Fruit fly (Drosophila melanogaster): ENCODE results near the gene CG17721.

DNA sequence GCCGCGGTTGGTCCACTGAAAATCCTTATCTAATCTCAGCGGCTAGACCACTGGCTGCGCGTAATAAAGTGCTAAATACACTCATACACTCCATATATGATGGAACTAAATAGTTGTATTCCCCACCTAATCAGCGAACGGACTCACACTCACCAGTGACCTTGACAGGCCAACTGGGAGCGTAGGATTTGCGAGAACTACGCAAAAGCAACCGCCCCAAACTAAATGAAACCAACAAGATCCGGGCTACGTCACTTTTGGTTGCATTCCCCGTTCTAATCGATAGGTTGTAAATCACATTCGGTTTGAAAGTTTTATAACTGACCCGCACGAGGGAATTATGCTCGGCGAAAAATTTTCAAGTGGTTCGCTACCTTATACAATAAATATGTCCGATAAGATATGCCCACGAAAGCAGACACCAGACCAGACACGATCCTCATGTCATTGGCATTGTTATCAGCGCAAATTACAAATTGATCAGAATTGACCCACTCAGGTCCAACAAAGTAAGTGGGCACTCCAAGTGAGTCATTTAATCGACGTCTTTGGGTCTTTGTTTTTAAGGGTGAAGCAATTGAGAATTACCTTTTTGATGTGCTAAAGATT, 35.6 kb upstream of the CG17721 start:
- TF ChIP-seq NfI (GFP tag; optimal IDR thresholded peaks at IDR 0.05) (no peak), Max (GFP tag; optimal IDR thresholded peaks at IDR 0.05) (no peak), pan (optimal IDR thresholded peaks at IDR 0.05) (no peak), pan (GFP tag; optimal IDR thresholded peaks at IDR 0.05 in 1 of 2, IDR thresholded peaks at IDR 0.05 in 1 of 2) (no peak), CG17359 (tag; optimal IDR thresholded peaks at IDR 0.05) (no peak), CG17612 (GFP tag; IDR thresholded peaks at IDR 0.05) (no peak), chif (GFP tag; optimal IDR thresholded peaks at IDR 0.05) (no peak), tin (GFP tag; optimal IDR thresholded peaks at IDR 0.05) (no peak), kay (GFP tag; optimal IDR thresholded peaks at IDR 0.05) (no peak)
